Worm (Caenorhabditis elegans): ENCODE results near the gene C02H6.1.

DNA sequence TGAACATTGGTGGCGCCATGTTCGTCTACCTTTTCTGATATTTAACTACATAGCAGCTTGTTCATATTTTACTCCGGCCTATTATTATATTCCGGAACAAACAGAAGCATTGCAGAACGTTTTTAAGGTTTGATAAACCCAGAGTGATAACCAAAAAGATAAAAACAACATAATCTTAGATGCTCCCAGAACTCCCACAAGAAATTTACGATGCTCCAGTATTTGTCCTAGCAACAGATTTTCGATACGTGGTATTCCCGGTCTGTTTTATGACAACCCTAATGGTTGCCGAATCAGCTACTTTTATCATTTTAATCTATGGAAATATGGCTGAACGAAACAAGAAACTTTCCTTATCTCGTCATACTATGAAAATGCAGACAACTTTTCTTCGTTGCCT, 36.1 kb downstream of the C02H6.1 start:
- TF ChIP-seq ceh-39 (tag; optimal IDR thresholded peaks at IDR 0.05) (no peak), snpc-4 (tag; optimal IDR thresholded peaks at IDR 0.05) (no peak), ces-1 (GFP tag; optimal IDR thresholded peaks at IDR 0.05) (no peak), nhr-28 (tag; optimal IDR thresholded peaks at IDR 0.05) (no peak), unc-39 (tag; optimal IDR thresholded peaks at IDR 0.05) (no peak), bed-3 (GFP tag; optimal IDR thresholded peaks at IDR 0.05) (no peak), lsy-2 (tag; optimal IDR thresholded peaks at IDR 0.05) (no peak), elt-3 (tag; optimal IDR thresholded peaks at IDR 0.05) (no peak), tbx-8 (GFP tag; optimal IDR thresholded peaks at IDR 0.05) (no peak), nhr-12 (tag; optimal IDR thresholded peaks at IDR 0.05) (no peak), mab-5 (tag; optimal IDR thresholded peaks at IDR 0.05) (no peak), unc-62 (GFP tag; optimal IDR thresholded peaks at IDR 0.05) (no peak)
